Fruit fly (Drosophila melanogaster) whole organism, embryonic: Measurements from ENCODE around the gene CG3078.
A peak's percentile ranks its signal among the peaks of the same experiment; 100 is the strongest.

Source experiments
- Adf1 ChIP-seq: fragments of 200-800 bp; sonication (Bioruptor generic); IDR thresholded peaks from 2 replicates; pipeline ENCODE4 v1.3.6; 2022; ENCODE audit warnings: missing biosample characterization, missing genetic modification characterization
- B-H1 ChIP-seq: fragments of 200-800 bp; sonication (Bioruptor generic); IDR thresholded peaks from 3 replicates; pipeline ENCODE4 v1.3.6; 2022; ENCODE audit warnings: missing biosample characterization, missing genetic modification characterization
- B-H2 ChIP-seq: fragments of 200-800 bp; sonication (Bioruptor generic); optimal IDR thresholded peaks from 2 replicates; lab custom pipeline; 2018; ENCODE audit warnings: missing biosample characterization, mild to moderate bottlenecking, missing genetic modification characterization
- Blimp-1 ChIP-seq: fragments of 200-800 bp; sonication (Bioruptor generic); optimal IDR thresholded peaks from 3 replicates; lab custom pipeline; 2018; ENCODE audit warnings: missing biosample characterization, missing genetic modification characterization, mild to moderate bottlenecking, moderate library complexity, missing genetic modification reagents
- CG10147 ChIP-seq: fragments of 200-800 bp; sonication (Bioruptor generic); optimal IDR thresholded peaks from 2 replicates; lab custom pipeline; 2019; ENCODE audit warnings: missing biosample characterization, mild to moderate bottlenecking, missing genetic modification characterization, moderate library complexity
- CG10462 ChIP-seq: fragments of 200-800 bp; sonication (Bioruptor generic); optimal IDR thresholded peaks from 2 replicates; lab custom pipeline; 2016; ENCODE audit warnings: missing biosample characterization, missing genetic modification characterization
- CG12104 ChIP-seq: fragments of 200-800 bp; sonication (Bioruptor generic); optimal IDR thresholded peaks from 3 replicates; lab custom pipeline; 2016; ENCODE audit warnings: missing biosample characterization, missing genetic modification characterization
- CG12391 ChIP-seq: fragments of 200-800 bp; sonication (Bioruptor generic); optimal IDR thresholded peaks from 3 replicates; lab custom pipeline; 2018; ENCODE audit warnings: missing biosample characterization, mild to moderate bottlenecking, missing genetic modification characterization, moderate library complexity
- CG13624 ChIP-seq: fragments of 200-800 bp; sonication (Bioruptor generic); optimal IDR thresholded peaks from 2 replicates; lab custom pipeline; 2016; ENCODE audit warnings: missing biosample characterization, missing genetic modification characterization
- CG15269 ChIP-seq: fragments of 200-800 bp; sonication (Bioruptor generic); optimal IDR thresholded peaks from 2 replicates; lab custom pipeline; 2018; ENCODE audit warnings: missing biosample characterization, mild to moderate bottlenecking, missing genetic modification characterization, moderate library complexity
- CG17912 ChIP-seq: fragments of 200-800 bp; sonication (Bioruptor generic); optimal IDR thresholded peaks from 2 replicates; lab custom pipeline; 2018; ENCODE audit warnings: missing biosample characterization, mild to moderate bottlenecking, missing genetic modification characterization
- CG18619 ChIP-seq: fragments of 200-800 bp; sonication (Bioruptor generic); optimal IDR thresholded peaks from 3 replicates; lab custom pipeline; 2017; ENCODE audit warnings: missing biosample characterization, mild to moderate bottlenecking, missing genetic modification characterization
- CG2120 ChIP-seq: fragments of 200-800 bp; sonication (Bioruptor generic); optimal IDR thresholded peaks from 3 replicates; lab custom pipeline; 2016; ENCODE audit warnings: missing biosample characterization, missing genetic modification characterization
- CG30403 ChIP-seq: fragments of 200-800 bp; sonication (Bioruptor generic); optimal IDR thresholded peaks from 3 replicates; lab custom pipeline; 2016; ENCODE audit warnings: missing biosample characterization, missing genetic modification characterization
- CG31224 ChIP-seq: fragments of 200-800 bp; sonication (Bioruptor generic); IDR thresholded peaks from 2 replicates; pipeline ENCODE4 v1.3.6; 2022; ENCODE audit warnings: missing biosample characterization, missing genetic modification characterization
- CG34422 ChIP-seq: fragments of 200-800 bp; sonication (Bioruptor generic); IDR thresholded peaks from 3 replicates; pipeline ENCODE4 v1.3.6; 2022; ENCODE audit warnings: missing biosample characterization, missing genetic modification characterization
- CG3838 ChIP-seq: fragments of 200-800 bp; sonication (Bioruptor generic); optimal IDR thresholded peaks from 3 replicates; lab custom pipeline; 2016; ENCODE audit warnings: missing biosample characterization, missing genetic modification characterization
- CG3847 ChIP-seq: fragments of 200-800 bp; sonication (Bioruptor generic); IDR thresholded peaks from 2 replicates; pipeline ENCODE4 v1.3.6; 2022; ENCODE audit warnings: missing biosample characterization, missing genetic modification characterization
- CG7357 ChIP-seq: fragments of 200-800 bp; sonication (Bioruptor generic); IDR thresholded peaks from 3 replicates; pipeline ENCODE4 v1.3.6; 2022; ENCODE audit warnings: missing biosample characterization, missing genetic modification characterization
- CG7963 ChIP-seq: fragments of 200-800 bp; sonication (Bioruptor generic); IDR thresholded peaks from 3 replicates; pipeline ENCODE4 v1.3.6; 2022; ENCODE audit warnings: missing biosample characterization, missing genetic modification characterization; ENCODE audit not compliant: partially characterized antibody
- CG9609 ChIP-seq: fragments of 200-800 bp; sonication (Bioruptor generic); optimal IDR thresholded peaks from 3 replicates; lab custom pipeline; 2016; ENCODE audit warnings: missing biosample characterization, missing genetic modification characterization
- CTCF ChIP-seq: fragments of 200-800 bp; sonication (Bioruptor generic); optimal IDR thresholded peaks from 2 replicates; lab custom pipeline; 2017; ENCODE audit warnings: missing biosample characterization, mild to moderate bottlenecking, missing genetic modification characterization, moderate library complexity
- Dp ChIP-seq: fragments of 200-800 bp; sonication (Bioruptor generic); optimal IDR thresholded peaks from 2 replicates; lab custom pipeline; 2018; ENCODE audit warnings: missing biosample characterization, mild to moderate bottlenecking, missing genetic modification characterization, moderate library complexity
- Eip74EF ChIP-seq, 2 experiments: fragments of 200-800 bp in 1 of 2; fragments of >200 bp in 1 of 2; sonication (Bioruptor generic) in 1 of 2; optimal IDR thresholded peaks; 2 replicates each; lab custom pipeline; 2017 to 2019; ENCODE audit warnings: missing biosample characterization in 2 of 2, missing genetic modification characterization in 2 of 2, mild to moderate bottlenecking in 1 of 2, moderate library complexity in 1 of 2
- Lpt ChIP-seq: fragments of >200 bp; optimal IDR thresholded peaks from 2 replicates; lab custom pipeline; 2018; ENCODE audit warnings: missing biosample characterization, missing genetic modification characterization
- Mad ChIP-seq: fragments of 200-800 bp; sonication (Bioruptor generic); optimal IDR thresholded peaks from 2 replicates; lab custom pipeline; 2016; ENCODE audit warnings: missing biosample characterization, missing genetic modification characterization
- Mrtf ChIP-seq: fragments of 200-800 bp; sonication (Bioruptor generic); IDR thresholded peaks from 3 replicates; pipeline ENCODE4 v1.3.6; 2022; ENCODE audit warnings: missing biosample characterization, missing genetic modification characterization
- Myb ChIP-seq: fragments of 200-800 bp; sonication (Bioruptor generic); optimal IDR thresholded peaks from 2 replicates; lab custom pipeline; 2016; ENCODE audit warnings: missing biosample characterization, missing genetic modification characterization
- NC2α ChIP-seq: fragments of 200-800 bp; sonication (Bioruptor generic); optimal IDR thresholded peaks from 2 replicates; lab custom pipeline; 2016; ENCODE audit warnings: missing biosample characterization, missing genetic modification characterization
- Side ChIP-seq: fragments of 200-800 bp; sonication (Bioruptor generic); optimal IDR thresholded peaks from 2 replicates; lab custom pipeline; 2016; ENCODE audit warnings: missing biosample characterization, missing genetic modification characterization
- Sry-β ChIP-seq: fragments of 200-800 bp; sonication (Bioruptor generic); optimal IDR thresholded peaks from 2 replicates; lab custom pipeline; 2018; ENCODE audit warnings: missing biosample characterization, mild to moderate bottlenecking, missing genetic modification characterization, moderate library complexity
- Trl ChIP-seq, 3 experiments: fragments of >200 bp in 2 of 3; fragments of 200-800 bp in 1 of 3; sonication (Bioruptor generic) in 1 of 3; optimal IDR thresholded peaks; 2 replicates in 1 of 3; 3 replicates in 2 of 3; lab custom pipeline; 2016 to 2017; ENCODE audit warnings: missing biosample characterization in 1 of 3, missing genetic modification characterization in 1 of 3
- croc ChIP-seq: fragments of 200-800 bp; sonication (Bioruptor generic); conservative IDR thresholded peaks from 3 replicates; pipeline ENCODE4 v1.3.6; 2022; ENCODE audit warnings: missing biosample characterization, missing genetic modification characterization
- crol ChIP-seq: fragments of 200-800 bp; sonication (Bioruptor generic); IDR thresholded peaks from 2 replicates; pipeline ENCODE4 v1.3.6; 2022; ENCODE audit warnings: missing biosample characterization, missing genetic modification characterization
- eyg ChIP-seq: fragments of 200-800 bp; sonication (Bioruptor generic); optimal IDR thresholded peaks from 3 replicates; lab custom pipeline; 2016; ENCODE audit warnings: missing biosample characterization, missing genetic modification characterization
- gce ChIP-seq: fragments of 200-800 bp; sonication (Bioruptor generic); IDR thresholded peaks from 3 replicates; pipeline ENCODE4 v1.3.6; 2022; ENCODE audit warnings: missing biosample characterization, missing genetic modification characterization
- grau ChIP-seq: fragments of 200-800 bp; optimal IDR thresholded peaks from 3 replicates; lab custom pipeline; 2019; ENCODE audit warnings: missing biosample characterization, mild to moderate bottlenecking, missing genetic modification characterization, moderate library complexity
- hkb ChIP-seq, 2 experiments: fragments of 200-800 bp in 1 of 2; fragments of >200 bp in 1 of 2; sonication (Bioruptor generic) in 1 of 2; IDR thresholded peaks in 1 of 2; optimal IDR thresholded peaks in 1 of 2; 2 replicates each; pipeline versions ENCODE4 v1.3.6 to Lab custom; 2017 to 2022; ENCODE audit warnings: missing biosample characterization in 1 of 2, missing genetic modification characterization in 1 of 2
- onecut ChIP-seq: fragments of 200-800 bp; sonication (Bioruptor generic); IDR thresholded peaks from 2 replicates; pipeline ENCODE4 v1.3.6; 2022; ENCODE audit warnings: missing biosample characterization, missing genetic modification characterization
- scrt ChIP-seq: fragments of 200-800 bp; sonication (Bioruptor generic); optimal IDR thresholded peaks from 2 replicates; lab custom pipeline; 2018; ENCODE audit warnings: missing biosample characterization, mild to moderate bottlenecking, missing genetic modification characterization, moderate library complexity
- sisA ChIP-seq: fragments of 200-800 bp; sonication (Bioruptor generic); IDR thresholded peaks from 2 replicates; pipeline ENCODE4 v1.3.6; 2022; ENCODE audit warnings: missing biosample characterization, missing genetic modification characterization
- so ChIP-seq: fragments of 200-800 bp; sonication (Bioruptor generic); IDR thresholded peaks from 3 replicates; pipeline ENCODE4 v1.3.6; 2022; ENCODE audit warnings: missing biosample characterization, missing genetic modification characterization
- trem ChIP-seq: fragments of 200-800 bp; optimal IDR thresholded peaks from 3 replicates; lab custom pipeline; 2019; ENCODE audit warnings: missing biosample characterization, mild to moderate bottlenecking, missing genetic modification characterization, moderate library complexity
- unpg ChIP-seq: fragments of 200-800 bp; sonication (Bioruptor generic); optimal IDR thresholded peaks from 3 replicates; lab custom pipeline; 2018; ENCODE audit warnings: missing biosample characterization, mild to moderate bottlenecking, missing genetic modification characterization, moderate library complexity
- wek ChIP-seq: fragments of 200-800 bp; sonication (Bioruptor generic); optimal IDR thresholded peaks from 3 replicates; lab custom pipeline; 2018; ENCODE audit warnings: missing biosample characterization, mild to moderate bottlenecking, missing genetic modification characterization, moderate library complexity
- zen ChIP-seq: fragments of 200-800 bp; sonication (Bioruptor generic); optimal IDR thresholded peaks from 3 replicates; lab custom pipeline; 2018; ENCODE audit warnings: missing biosample characterization, mild to moderate bottlenecking, missing genetic modification characterization, moderate library complexity

Gene CG3078

dm6 chrX:2294474-2295434 lies 35.1 kb upstream of the CG3078 start (continued):
- TF ChIP-seq hkb (optimal IDR thresholded peaks at IDR 0.05; lab: Kevin White, UChicago) (no peak), hkb (GFP tag; IDR thresholded peaks at IDR 0.05; lab: Robert Waterston, UW) (peak; percentile 26; the same call in 1 of the 2 replicates), CG34422 (GFP tag; lab: Robert Waterston, UW) (no peak), Myb (no peak), Lpt (GFP tag; lab: Kevin White, UChicago) (no peak), CG3847 (GFP tag; lab: Robert Waterston, UW) (no peak), CG15269 (tag; lab: Kevin White, UChicago) (no peak), Trl (optimal IDR thresholded peaks at IDR 0.05; lab: Kevin White, UChicago) (peak; percentile 47 to 59), Trl (GFP tag; optimal IDR thresholded peaks at IDR 0.05; lab: Kevin White, UChicago) (peak; percentile 63), B-H2 (GFP tag; lab: Kevin White, UChicago) (no peak), Mad (GFP tag; lab: Kevin White, UChicago) (no peak), CG7963 (GFP tag; lab: Robert Waterston, UW) (no peak), CG7357 (no peak), CG13624 (GFP tag; lab: Kevin White, UChicago) (no peak), gce (GFP tag; lab: Robert Waterston, UW) (peak; percentile 76; the same call in 1 of the 3 replicates), CG31224 (GFP tag; lab: Robert Waterston, UW) (0 out of 2 replicates have a peak, but pooled peaks have one; percentile 18), CG12391 (tag; lab: Kevin White, UChicago) (no peak), CTCF (GFP tag; lab: Kevin White, UChicago) (no peak), NC2α (no peak), trem (tag; lab: Kevin White, UChicago) (no peak), croc (no peak)

- TF ChIP-seq Adf1 (peak; percentile 98), wek (peak; percentile 73), CG30403 (GFP tag; lab: Kevin White, UChicago) (peak; percentile 94), Mrtf (peak; percentile 87), CG12104 (GFP tag; lab: Kevin White, UChicago) (peak; percentile 94), CG10147 (GFP tag; lab: Kevin White, UChicago) (peak; percentile 94), CG3838 (GFP tag; lab: Kevin White, UChicago) (peak; percentile 45), crol (peak; percentile 94), grau (tag; lab: Kevin White, UChicago) (peak; percentile 96), scrt (peak; percentile 92), sisA (peak; percentile 76), so (GFP tag; lab: Robert Waterston, UW) (peak; percentile 90), Eip74EF (GFP tag; optimal IDR thresholded peaks at IDR 0.05; lab: Kevin White, UChicago) (peak in 1 of 2 experiments; percentile 96), Sry-β (GFP tag; lab: Kevin White, UChicago) (peak; percentile 63), eyg (peak; percentile 76), unpg (GFP tag; lab: Kevin White, UChicago) (peak; percentile 95), CG10462 (peak; percentile 77), Dp (GFP tag; lab: Kevin White, UChicago) (peak; percentile 13), Blimp-1 (GFP tag; lab: Kevin White, UChicago) (peak; percentile 91), B-H1 (GFP tag; lab: Robert Waterston, UW) (peak; percentile 69), CG15269 (tag; lab: Kevin White, UChicago) (peak; percentile 97), CG2120 (GFP tag; lab: Kevin White, UChicago) (peak; percentile 96), Side (GFP tag; lab: Kevin White, UChicago) (peak; percentile 92), CG17912 (GFP tag; lab: Kevin White, UChicago) (peak; percentile 37), CG18619 (peak; percentile 94), CG9609 (GFP tag; lab: Kevin White, UChicago) (peak; percentile 91), onecut (GFP tag; lab: Robert Waterston, UW) (peak; percentile 86), CG13624 (GFP tag; lab: Kevin White, UChicago) (peak; percentile 96), zen (peak; percentile 91)
These were observed 33.8 kb upstream of the CG3078 start, which contains the start of gene CG2865 for dm6 chrX:2293294-2293988. CG2865 (minus strand) TSS chrX:2293411.
